Fruit fly (Drosophila melanogaster) whole organism, prepupa: ENCODE results near the gene Spn28B.

Experiments used
- Blimp-1 ChIP-seq: fragments of 200-800 bp; sonication (Bioruptor generic); optimal IDR thresholded peaks from 3 replicates; lab custom pipeline; 2017; ENCODE audit warnings: missing biosample characterization, missing genetic modification characterization, mild to moderate bottlenecking, moderate library complexity, missing genetic modification reagents
- CG10631 ChIP-seq: fragments of 200-800 bp; sonication (Bioruptor generic); optimal IDR thresholded peaks from 2 replicates; lab custom pipeline; 2016; ENCODE audit warnings: missing biosample characterization, missing genetic modification characterization
- CG10669 ChIP-seq: fragments of 200-800 bp; sonication (Bioruptor generic); optimal IDR thresholded peaks from 3 replicates; lab custom pipeline; 2018; ENCODE audit warnings: missing biosample characterization, mild to moderate bottlenecking, missing genetic modification characterization, moderate library complexity
- CG11294 ChIP-seq: fragments of 200-800 bp; sonication (Bioruptor generic); IDR thresholded peaks from 2 replicates; pipeline ENCODE4 v1.3.6; 2022; ENCODE audit warnings: missing biosample characterization, missing genetic modification characterization
- CG11762 ChIP-seq: fragments of 200-800 bp; sonication (Bioruptor generic); optimal IDR thresholded peaks from 3 replicates; lab custom pipeline; 2016; ENCODE audit warnings: missing biosample characterization, missing genetic modification characterization; ENCODE audit not compliant: insufficient read depth
- CG15336 ChIP-seq: fragments of 200-800 bp; sonication (Bioruptor generic); IDR thresholded peaks from 2 replicates; pipeline ENCODE4 v1.3.6; 2022; ENCODE audit warnings: missing biosample characterization, missing genetic modification characterization
- CG1621 ChIP-seq: fragments of 200-800 bp; sonication (Bioruptor generic); optimal IDR thresholded peaks from 3 replicates; lab custom pipeline; 2018; ENCODE audit warnings: missing biosample characterization, mild to moderate bottlenecking, missing genetic modification characterization
- CG16779 ChIP-seq: fragments of 200-800 bp; sonication (Bioruptor generic); optimal IDR thresholded peaks from 3 replicates; lab custom pipeline; 2017; ENCODE audit warnings: missing biosample characterization, mild to moderate bottlenecking, missing genetic modification characterization
- CG3032 ChIP-seq: fragments of 200-800 bp; optimal IDR thresholded peaks from 2 replicates; lab custom pipeline; 2019; ENCODE audit warnings: missing biosample characterization, mild to moderate bottlenecking, missing genetic modification characterization, moderate library complexity
- CG31627 ChIP-seq: fragments of 200-800 bp; sonication (Bioruptor generic); optimal IDR thresholded peaks from 3 replicates; lab custom pipeline; 2016; ENCODE audit warnings: missing biosample characterization, missing genetic modification characterization
- CG32006 ChIP-seq: fragments of 200-800 bp; sonication (Bioruptor generic); optimal IDR thresholded peaks from 3 replicates; lab custom pipeline; 2017; ENCODE audit warnings: missing biosample characterization, mild to moderate bottlenecking, missing genetic modification characterization
- CG3919 ChIP-seq: fragments of 200-800 bp; sonication (Bioruptor generic); optimal IDR thresholded peaks from 3 replicates; lab custom pipeline; 2016; ENCODE audit warnings: missing biosample characterization, missing genetic modification characterization
- CG4318 ChIP-seq: fragments of 200-800 bp; sonication (Bioruptor generic); optimal IDR thresholded peaks from 3 replicates; lab custom pipeline; 2017; ENCODE audit warnings: missing biosample characterization, mild to moderate bottlenecking, missing genetic modification characterization
- CG6163 ChIP-seq: fragments of 200-800 bp; sonication (Bioruptor generic); IDR thresholded peaks from 3 replicates; pipeline ENCODE4 v1.3.6; 2022; ENCODE audit warnings: missing biosample characterization, missing genetic modification characterization
- CG6276 ChIP-seq: fragments of 200-800 bp; sonication (Bioruptor generic); optimal IDR thresholded peaks from 2 replicates; lab custom pipeline; 2017; ENCODE audit warnings: missing biosample characterization, mild to moderate bottlenecking, missing genetic modification characterization
- CG6792 ChIP-seq: fragments of 200-800 bp; sonication (Bioruptor generic); optimal IDR thresholded peaks from 3 replicates; lab custom pipeline; 2016; ENCODE audit warnings: missing biosample characterization, missing genetic modification characterization
- CG8119 ChIP-seq: fragments of 200-800 bp; sonication (Bioruptor generic); IDR thresholded peaks from 3 replicates; pipeline ENCODE4 v1.3.6; 2022; ENCODE audit warnings: missing biosample characterization, missing genetic modification characterization
- CG8319 ChIP-seq: fragments of 200-800 bp; sonication (Bioruptor generic); optimal IDR thresholded peaks from 3 replicates; lab custom pipeline; 2016; ENCODE audit warnings: missing biosample characterization, missing genetic modification characterization
- CG8632 ChIP-seq: fragments of 200-800 bp; sonication (Bioruptor generic); optimal IDR thresholded peaks from 3 replicates; lab custom pipeline; 2016; ENCODE audit warnings: missing biosample characterization, missing genetic modification characterization
- CG9139 ChIP-seq: fragments of 200-800 bp; sonication (Bioruptor generic); optimal IDR thresholded peaks from 3 replicates; lab custom pipeline; 2017; ENCODE audit warnings: missing biosample characterization, mild to moderate bottlenecking, missing genetic modification characterization
- Eip75B ChIP-seq: fragments of 200-800 bp; sonication (Bioruptor generic); optimal IDR thresholded peaks from 3 replicates; lab custom pipeline; 2016; ENCODE audit warnings: missing biosample characterization, missing genetic modification characterization
- Eip78C ChIP-seq: fragments of 200-800 bp; sonication (Bioruptor generic); peaks from one replicate; lab custom pipeline; 2016; ENCODE audit warnings: missing biosample characterization, missing genetic modification characterization
- Eip93F ChIP-seq: fragments of 200-800 bp; sonication (Bioruptor generic); optimal IDR thresholded peaks from 2 replicates; lab custom pipeline; 2016; ENCODE audit warnings: missing biosample characterization, mild to moderate bottlenecking, missing genetic modification characterization
- Ets21C ChIP-seq: fragments of 200-800 bp; sonication (Bioruptor generic); optimal IDR thresholded peaks from 3 replicates; lab custom pipeline; 2016; ENCODE audit warnings: missing biosample characterization, missing genetic modification characterization
- Gug ChIP-seq: fragments of 200-800 bp; sonication (Bioruptor generic); IDR thresholded peaks from 2 replicates; pipeline ENCODE4 v1.3.6; 2022; ENCODE audit warnings: missing biosample characterization, missing genetic modification characterization
- Hr38 ChIP-seq: sonication (Bioruptor generic); optimal IDR thresholded peaks from 2 replicates; lab custom pipeline; 2016; ENCODE audit warnings: missing biosample characterization, missing genetic modification characterization
- Hr4 ChIP-seq: fragments of 200-800 bp; sonication (Bioruptor generic); optimal IDR thresholded peaks from 3 replicates; lab custom pipeline; 2016; ENCODE audit warnings: missing biosample characterization, missing genetic modification characterization
- Met ChIP-seq: fragments of 200-800 bp; sonication (Bioruptor generic); optimal IDR thresholded peaks from 3 replicates; lab custom pipeline; 2016; ENCODE audit warnings: missing biosample characterization, missing genetic modification characterization
- OdsH ChIP-seq: fragments of 200-800 bp; sonication (Bioruptor generic); optimal IDR thresholded peaks from 3 replicates; lab custom pipeline; 2016; ENCODE audit warnings: missing biosample characterization, missing genetic modification characterization
- Smox ChIP-seq: fragments of 200-800 bp; sonication (Bioruptor generic); optimal IDR thresholded peaks from 3 replicates; lab custom pipeline; 2016; ENCODE audit warnings: missing biosample characterization, missing genetic modification characterization
- Sox102F ChIP-seq: fragments of 200-800 bp; sonication (Bioruptor generic); optimal IDR thresholded peaks from 2 replicates; lab custom pipeline; 2016; ENCODE audit warnings: missing biosample characterization, mild to moderate bottlenecking, missing genetic modification characterization
- Sox14 ChIP-seq: fragments of 200-800 bp; sonication (Bioruptor generic); optimal IDR thresholded peaks from 3 replicates; lab custom pipeline; 2016; ENCODE audit warnings: missing biosample characterization, missing genetic modification characterization
- Sox15 ChIP-seq: fragments of 200-800 bp; sonication (Bioruptor generic); optimal IDR thresholded peaks from 3 replicates; lab custom pipeline; 2016; ENCODE audit warnings: missing biosample characterization, missing genetic modification characterization
- acj6 ChIP-seq: fragments of 200-800 bp; sonication (Bioruptor generic); optimal IDR thresholded peaks from 3 replicates; lab custom pipeline; 2016; ENCODE audit warnings: missing biosample characterization, missing genetic modification characterization
- cyc ChIP-seq: fragments of 200-800 bp; sonication (Bioruptor generic); optimal IDR thresholded peaks from 3 replicates; lab custom pipeline; 2016; ENCODE audit warnings: missing biosample characterization, missing genetic modification characterization
- dsx ChIP-seq: fragments of 200-800 bp; optimal IDR thresholded peaks from 3 replicates; lab custom pipeline; 2019; ENCODE audit warnings: missing biosample characterization, mild to moderate bottlenecking, missing genetic modification characterization, moderate library complexity; ENCODE audit not compliant: poor library complexity, severe bottlenecking
- eg ChIP-seq: fragments of 200-800 bp; sonication (Bioruptor generic); IDR thresholded peaks from 3 replicates; pipeline ENCODE4 v1.3.6; 2022; ENCODE audit warnings: missing biosample characterization, missing genetic modification characterization
- esn ChIP-seq: fragments of 200-800 bp; sonication (Bioruptor generic); optimal IDR thresholded peaks from 2 replicates; lab custom pipeline; 2016; ENCODE audit warnings: missing biosample characterization, mild to moderate bottlenecking, missing genetic modification characterization, moderate library complexity
- fd59A ChIP-seq: fragments of 200-800 bp; sonication (Bioruptor generic); optimal IDR thresholded peaks from 2 replicates; lab custom pipeline; 2017; ENCODE audit warnings: missing biosample characterization, mild to moderate bottlenecking, missing genetic modification characterization, missing genetic modification reagents
- fd85E ChIP-seq: fragments of 200-800 bp; sonication (Bioruptor generic); optimal IDR thresholded peaks from 3 replicates; lab custom pipeline; 2016; ENCODE audit warnings: missing biosample characterization, missing genetic modification characterization
- fkh ChIP-seq: fragments of 200-800 bp; sonication (Bioruptor generic); optimal IDR thresholded peaks from 3 replicates; lab custom pipeline; 2017; ENCODE audit warnings: missing biosample characterization, mild to moderate bottlenecking, missing genetic modification characterization, moderate library complexity
- lz ChIP-seq: fragments of 200-800 bp; sonication (Bioruptor generic); optimal IDR thresholded peaks from 3 replicates; lab custom pipeline; 2016; ENCODE audit warnings: missing biosample characterization, missing genetic modification characterization
- net ChIP-seq: fragments of 200-800 bp; sonication (Bioruptor generic); optimal IDR thresholded peaks from 3 replicates; lab custom pipeline; 2016; ENCODE audit warnings: missing biosample characterization, missing genetic modification characterization
- pdm3 ChIP-seq: fragments of 200-800 bp; sonication (Bioruptor generic); optimal IDR thresholded peaks from 3 replicates; lab custom pipeline; 2016; ENCODE audit warnings: missing biosample characterization, missing genetic modification characterization
- salr ChIP-seq, 2 experiments: fragments of 200-800 bp; sonication (Bioruptor generic); optimal IDR thresholded peaks; 3 replicates each; lab custom pipeline; 2016 to 2018; ENCODE audit warnings: missing biosample characterization in 2 of 2, missing genetic modification characterization in 2 of 2, mild to moderate bottlenecking in 1 of 2
- spab ChIP-seq: fragments of 200-800 bp; sonication (Bioruptor generic); optimal IDR thresholded peaks from 2 replicates; lab custom pipeline; 2017; ENCODE audit warnings: missing biosample characterization, mild to moderate bottlenecking, missing genetic modification characterization, missing genetic modification reagents
- ss ChIP-seq, 2 experiments: fragments of 200-800 bp; sonication (Bioruptor generic); optimal IDR thresholded peaks; 2 replicates in 1 of 2; 3 replicates in 1 of 2; lab custom pipeline; 2017 to 2018; ENCODE audit warnings: mild to moderate bottlenecking in 2 of 2, missing biosample characterization in 2 of 2, missing genetic modification characterization in 2 of 2, moderate library complexity in 1 of 2
- topi ChIP-seq: fragments of 200-800 bp; sonication (Bioruptor generic); optimal IDR thresholded peaks from 3 replicates; lab custom pipeline; 2016; ENCODE audit warnings: missing biosample characterization, missing genetic modification characterization
- vri ChIP-seq: fragments of 200-800 bp; sonication (Bioruptor generic); optimal IDR thresholded peaks from 3 replicates; lab custom pipeline; 2016; ENCODE audit warnings: missing biosample characterization, mild to moderate bottlenecking, missing genetic modification characterization

Gene Spn28B

DNA sequence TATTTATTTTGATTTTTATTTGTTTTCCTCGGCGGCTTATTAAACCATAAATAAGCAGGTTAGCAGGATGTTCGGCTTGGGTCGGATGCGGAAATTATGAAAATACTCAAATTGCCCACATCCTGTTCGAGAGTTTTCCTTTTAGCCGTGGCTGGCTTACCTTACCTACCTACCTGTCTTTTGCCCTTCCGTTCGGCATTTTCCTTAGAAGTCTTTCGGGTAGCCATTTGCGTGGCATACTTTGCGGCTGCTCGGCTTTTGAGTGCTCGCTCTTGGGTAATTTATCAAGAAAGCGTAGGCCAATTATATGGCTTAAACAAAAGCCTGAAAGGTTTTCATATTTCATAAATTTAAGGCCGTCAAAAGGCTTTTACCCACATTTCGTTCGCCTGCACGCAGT, 11.1 kb downstream of the Spn28B start:
- TF ChIP-seq acj6 (no peak), Ets21C (GFP tag; lab: Kevin White, UChicago) (no peak), ss (GFP tag; optimal IDR thresholded peaks at IDR 0.05; lab: Kevin White, UChicago) (no peak), CG9139 (GFP tag; lab: Kevin White, UChicago) (no peak), Sox14 (no peak), CG11294 (GFP tag; lab: Robert Waterston, UW) (no peak), CG10631 (GFP tag; lab: Kevin White, UChicago) (no peak), CG1621 (tag; lab: Kevin White, UChicago) (no peak), CG15336 (GFP tag; lab: Robert Waterston, UW) (no peak), vri (GFP tag; lab: Kevin White, UChicago) (no peak)
- TF ChIP-seq, all 60 proteins: peak for 0

DNA sequence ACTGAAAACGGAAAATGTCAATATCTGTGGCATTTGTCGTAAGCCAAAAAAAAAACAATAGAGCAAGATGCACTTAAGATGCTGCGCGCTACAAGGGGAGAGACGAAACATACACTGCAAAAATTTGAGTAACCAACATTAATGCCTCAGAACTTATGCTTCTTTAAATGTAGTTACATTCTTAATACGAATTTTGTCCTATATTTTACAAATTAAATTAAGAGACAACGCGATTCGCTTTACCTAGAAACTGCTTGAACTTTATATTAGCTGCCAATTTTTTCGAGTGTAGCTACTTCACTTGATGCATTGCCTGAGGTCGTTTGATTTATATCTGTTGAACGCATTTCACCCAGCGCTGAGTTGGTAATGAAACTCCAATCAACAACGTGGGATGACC, 15.1 kb downstream of the Spn28B start:
- TF ChIP-seq eg: peak; percentile 76
- TF ChIP-seq esn: peak; percentile 76
- no peak for TF ChIP-seq ss (GFP tag; optimal IDR thresholded peaks at IDR 0.05; lab: Kevin White, UChicago)
- TF ChIP-seq CG4318 (GFP tag; lab: Kevin White, UChicago): peak; percentile 35
- peak; percentile 80 for TF ChIP-seq CG6163 (GFP tag; lab: Robert Waterston, UW)
- peak; percentile 82 for TF ChIP-seq topi (GFP tag; lab: Kevin White, UChicago)
- TF ChIP-seq fkh (GFP tag; lab: Kevin White, UChicago): peak; percentile 38
- peak; percentile 60 for TF ChIP-seq CG11762 (GFP tag; lab: Kevin White, UChicago)
- peak; percentile 41 for TF ChIP-seq net
- TF ChIP-seq Sox102F: peak; percentile 76
- TF ChIP-seq CG6792 (GFP tag; lab: Kevin White, UChicago): peak; percentile 81
- peak; percentile 79 for TF ChIP-seq CG15336 (GFP tag; lab: Robert Waterston, UW)
- peak; percentile 44 for TF ChIP-seq CG3032 (tag; lab: Kevin White, UChicago)
- TF ChIP-seq cyc: peak; percentile 79
- peak; percentile 65 for TF ChIP-seq CG8319 (GFP tag; lab: Kevin White, UChicago)
- TF ChIP-seq CG31627 (GFP tag; lab: Kevin White, UChicago): peak; percentile 73
- peak; percentile 66 for TF ChIP-seq CG10631 (GFP tag; lab: Kevin White, UChicago)
- TF ChIP-seq fd59A (GFP tag; lab: Kevin White, UChicago): peak; percentile 32
- peak; percentile 67 for TF ChIP-seq lz (GFP tag; lab: Kevin White, UChicago)
- peak; percentile 23 for TF ChIP-seq fd85E (GFP tag; lab: Kevin White, UChicago)
- TF ChIP-seq spab: peak; percentile 25
- TF ChIP-seq dsx: no peak
- TF ChIP-seq CG16779: peak; percentile 11
- TF ChIP-seq OdsH (GFP tag; lab: Kevin White, UChicago): peak; percentile 72
- peak; percentile 75 for TF ChIP-seq CG8632 (GFP tag; lab: Kevin White, UChicago)
- peak; percentile 10 for TF ChIP-seq Blimp-1 (GFP tag; lab: Kevin White, UChicago)
- TF ChIP-seq Gug: peak; percentile 33; the same call in 1 of the 2 replicates
- TF ChIP-seq pdm3 (GFP tag; lab: Kevin White, UChicago): peak; percentile 78
- peak; percentile 6 for TF ChIP-seq Eip93F (GFP tag; lab: Kevin White, UChicago)
- TF ChIP-seq Smox: peak; percentile 76
- TF ChIP-seq Met (GFP tag; lab: Kevin White, UChicago): peak; percentile 74
- peak; percentile 69 for TF ChIP-seq Eip75B (GFP tag; lab: Kevin White, UChicago)
- TF ChIP-seq Eip78C (GFP tag; lab: Kevin White, UChicago): peak; percentile 95
- TF ChIP-seq salr (GFP tag; optimal IDR thresholded peaks at IDR 0.05; lab: Kevin White, UChicago): peak in 1 of 2 experiments; percentile 9
- peak; percentile 2 for TF ChIP-seq vri (GFP tag; lab: Kevin White, UChicago)
- TF ChIP-seq CG6276 (GFP tag; lab: Kevin White, UChicago): peak; percentile 57
- TF ChIP-seq Sox15 (GFP tag; lab: Kevin White, UChicago): peak; percentile 55
- TF ChIP-seq CG3919 (GFP tag; lab: Kevin White, UChicago): peak; percentile 79
- TF ChIP-seq CG1621 (tag; lab: Kevin White, UChicago): peak; percentile 17
- peak; percentile 75 for TF ChIP-seq CG32006 (GFP tag; lab: Kevin White, UChicago)
- TF ChIP-seq Hr4 (GFP tag; lab: Kevin White, UChicago): peak; percentile 73
- TF ChIP-seq CG10669 (GFP tag; lab: Kevin White, UChicago): peak; percentile 38
- TF ChIP-seq Hr38 (GFP tag; lab: Kevin White, UChicago): no peak
- TF ChIP-seq CG8119 (GFP tag; lab: Robert Waterston, UW): peak; percentile 69; the same call in 2 of the 3 replicates
